Worm (Caenorhabditis elegans) whole organism, midembryonic: ENCODE results near the gene srlf-3.

Experiments
- T22C8.4 ChIP-seq: fragments of 200-800 bp; sonication (Bioruptor generic); IDR thresholded peaks from 2 replicates; pipeline ENCODE4 v1.3.6; 2022; ENCODE audit warnings: missing genetic modification characterization, missing compliant biosample characterization
- flt-1 ChIP-seq: fragments of 200-800 bp; sonication (Bioruptor generic); IDR thresholded peaks from 2 replicates; pipeline ENCODE4 v1.3.6; 2022; ENCODE audit warnings: missing genetic modification characterization, missing compliant biosample characterization
- klf-2 ChIP-seq: fragments of 200-800 bp; sonication (Bioruptor generic); conservative IDR thresholded peaks from 2 replicates; pipeline ENCODE4 v1.3.6; 2022; ENCODE audit warnings: missing genetic modification reagents, missing genetic modification characterization, missing compliant biosample characterization
- tab-1 ChIP-seq: fragments of 200-800 bp; sonication (Bioruptor generic); IDR thresholded peaks from 2 replicates; pipeline ENCODE4 v1.3.6; 2022; ENCODE audit warnings: missing genetic modification characterization, missing compliant biosample characterization
- ztf-23 ChIP-seq: fragments of 200-800 bp; sonication (Bioruptor generic); IDR thresholded peaks from 2 replicates; pipeline ENCODE4 v1.3.6; 2022; ENCODE audit warnings: missing genetic modification reagents, missing genetic modification characterization, missing compliant biosample characterization
- ztf-29 ChIP-seq: fragments of 200-800 bp; sonication (Bioruptor generic); IDR thresholded peaks from 2 replicates; pipeline ENCODE4 v1.3.6; 2022; ENCODE audit warnings: missing genetic modification reagents, missing genetic modification characterization, missing compliant biosample characterization

DNA sequence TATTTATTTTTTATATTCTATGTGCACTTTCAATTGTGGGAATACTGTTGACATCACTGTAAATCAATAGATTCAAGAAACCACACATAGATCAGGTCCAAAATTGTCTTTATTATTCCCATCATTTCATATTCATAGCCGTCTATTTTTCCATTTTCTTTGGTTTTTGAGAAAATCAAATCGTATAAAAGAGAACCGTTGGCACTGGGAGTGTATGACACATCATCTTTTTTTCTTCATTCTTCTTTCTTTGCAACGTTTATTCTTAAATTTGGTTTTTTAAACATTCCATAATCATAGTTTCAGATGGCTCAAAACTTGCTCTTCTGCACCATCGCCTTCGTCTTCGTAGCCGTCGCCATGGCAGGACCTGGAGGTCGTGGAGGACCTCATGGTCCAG lies 2.6 kb downstream of the srlf-3 start, which contains the start of gene srlf-2:
- no peak for TF ChIP-seq flt-1 (GFP tag; lab: Robert Waterston, UW)
- TF ChIP-seq klf-2 = no peak
- no peak for TF ChIP-seq tab-1
- no peak for TF ChIP-seq ztf-23 (GFP tag; lab: Robert Waterston, UW)
- TF ChIP-seq T22C8.4 (GFP tag; lab: Robert Waterston, UW) = no peak
- TF ChIP-seq ztf-29 (GFP tag; lab: Robert Waterston, UW) = no peak
